Worm (Caenorhabditis elegans) whole organism, late embryonic: Measurements from ENCODE around the gene F09G2.1.

ENCODE experiments used
- K02D7.2 ChIP-seq: sonication (generic microtip); optimal IDR thresholded peaks from 2 replicates; lab custom pipeline; 2017; ENCODE audit warnings: mild to moderate bottlenecking, missing genetic modification characterization, missing compliant biosample characterization
- K09A11.1 ChIP-seq: sonication (generic microtip); optimal IDR thresholded peaks from 2 replicates; lab custom pipeline; 2017; ENCODE audit warnings: antibody characterized with exemption, mild to moderate bottlenecking, missing genetic modification characterization, missing compliant biosample characterization; ENCODE audit not compliant: insufficient read depth
- ahr-1 ChIP-seq: sonication (generic microtip); optimal IDR thresholded peaks from 2 replicates; lab custom pipeline; 2016; ENCODE audit warnings: missing genetic modification characterization, missing compliant biosample characterization
- ama-1 ChIP-seq: fragments of 150-350 bp; optimal IDR thresholded peaks from 2 replicates; lab custom pipeline; 2014
- ceh-18 ChIP-seq: sonication (generic microtip); optimal IDR thresholded peaks from 2 replicates; lab custom pipeline; 2016; ENCODE audit warnings: missing genetic modification characterization, missing compliant biosample characterization
- ceh-22 ChIP-seq: sonication (generic microtip); optimal IDR thresholded peaks from 2 replicates; lab custom pipeline; 2017; ENCODE audit warnings: missing biosample characterization, missing genetic modification characterization
- ceh-30 ChIP-seq: fragments of 150-350 bp; optimal IDR thresholded peaks from 2 replicates; lab custom pipeline; 2014; ENCODE audit warnings: missing biosample characterization, missing genetic modification characterization
- ceh-48 ChIP-seq: sonication (generic microtip); optimal IDR thresholded peaks from 2 replicates; lab custom pipeline; 2016; ENCODE audit warnings: missing genetic modification characterization, inconsistent platforms, missing compliant biosample characterization
- dmd-4 ChIP-seq: sonication (generic microtip); optimal IDR thresholded peaks from 2 replicates; lab custom pipeline; 2016; ENCODE audit warnings: borderline replicate concordance, missing genetic modification characterization, missing compliant biosample characterization
- dve-1 ChIP-seq: sonication (generic microtip); optimal IDR thresholded peaks from 2 replicates; lab custom pipeline; 2017; ENCODE audit warnings: antibody characterized with exemption, mild to moderate bottlenecking, missing genetic modification characterization, missing compliant biosample characterization
- elt-2 ChIP-seq: sonication (generic microtip); optimal IDR thresholded peaks from 2 replicates; lab custom pipeline; 2016; ENCODE audit warnings: missing genetic modification reagents, missing genetic modification characterization, missing compliant biosample characterization
- elt-4 ChIP-seq: sonication (generic microtip); optimal IDR thresholded peaks from 2 replicates; lab custom pipeline; 2016; ENCODE audit warnings: missing genetic modification characterization, missing compliant biosample characterization
- fax-1 ChIP-seq: sonication (generic microtip); optimal IDR thresholded peaks from 2 replicates; lab custom pipeline; 2016; ENCODE audit warnings: missing genotype, missing genetic modification characterization, missing compliant biosample characterization
- fkh-10 ChIP-seq: fragments of 150-350 bp; optimal IDR thresholded peaks from 2 replicates; lab custom pipeline; 2014; ENCODE audit warnings: missing biosample characterization, missing genetic modification reagents, missing genetic modification characterization
- fkh-6 ChIP-seq: sonication (generic microtip); optimal IDR thresholded peaks from 2 replicates; lab custom pipeline; 2016; ENCODE audit warnings: missing genetic modification characterization, missing compliant biosample characterization
- gmeb-2 ChIP-seq: sonication (generic microtip); optimal IDR thresholded peaks from 2 replicates; lab custom pipeline; 2016; ENCODE audit warnings: missing genetic modification characterization, inconsistent platforms, missing compliant biosample characterization
- hlh-6 ChIP-seq: sonication (generic microtip); optimal IDR thresholded peaks from 2 replicates; lab custom pipeline; 2016; ENCODE audit warnings: missing genotype, missing genetic modification characterization, missing compliant biosample characterization
- madf-2 ChIP-seq: sonication (generic microtip); optimal IDR thresholded peaks from 2 replicates; lab custom pipeline; 2017; ENCODE audit warnings: missing genetic modification characterization, missing compliant biosample characterization
- mec-3 ChIP-seq: sonication (generic microtip); optimal IDR thresholded peaks from 2 replicates; lab custom pipeline; 2016; ENCODE audit warnings: borderline replicate concordance, missing genetic modification characterization, missing compliant biosample characterization
- nfya-1 ChIP-seq: sonication (generic microtip); optimal IDR thresholded peaks from 2 replicates; lab custom pipeline; 2017; ENCODE audit warnings: missing genetic modification characterization, mild to moderate bottlenecking, missing compliant biosample characterization, antibody characterized with exemption, moderate library complexity
- nhr-11 ChIP-seq: fragments of 150-350 bp; optimal IDR thresholded peaks from 2 replicates; lab custom pipeline; 2014; ENCODE audit warnings: missing biosample characterization, missing genetic modification characterization
- npax-4 ChIP-seq: sonication (generic microtip); optimal IDR thresholded peaks from 2 replicates; lab custom pipeline; 2016; ENCODE audit warnings: missing genetic modification characterization, missing compliant biosample characterization
- odd-2 ChIP-seq: sonication (generic microtip); optimal IDR thresholded peaks from 2 replicates; lab custom pipeline; 2017; ENCODE audit warnings: antibody characterized with exemption, mild to moderate bottlenecking, missing genetic modification characterization, missing compliant biosample characterization
- pag-3 ChIP-seq: sonication (generic microtip); optimal IDR thresholded peaks from 2 replicates; lab custom pipeline; 2016; ENCODE audit warnings: missing compliant biosample characterization, missing genetic modification characterization, borderline replicate concordance
- pax-1 ChIP-seq: fragments of 150-350 bp; optimal IDR thresholded peaks from 2 replicates; lab custom pipeline; 2014; ENCODE audit warnings: missing biosample characterization, missing genetic modification characterization
- pqm-1 ChIP-seq: sonication (generic microtip); optimal IDR thresholded peaks from 2 replicates; lab custom pipeline; 2016; ENCODE audit warnings: missing genetic modification characterization, missing compliant biosample characterization
- ref-2 ChIP-seq: sonication (generic microtip); optimal IDR thresholded peaks from 2 replicates; lab custom pipeline; 2016; ENCODE audit warnings: missing genetic modification characterization, missing compliant biosample characterization
- sox-2 ChIP-seq: fragments of 200-800 bp; sonication (Bioruptor generic); IDR thresholded peaks from 2 replicates; pipeline ENCODE4 v1.3.6; 2022; ENCODE audit warnings: missing genetic modification reagents, missing genetic modification characterization, missing compliant biosample characterization
- sox-4 ChIP-seq: sonication (generic microtip); optimal IDR thresholded peaks from 2 replicates; lab custom pipeline; 2017; ENCODE audit warnings: mild to moderate bottlenecking, missing genetic modification characterization, inconsistent platforms, missing compliant biosample characterization
- syd-9 ChIP-seq: sonication (generic microtip); optimal IDR thresholded peaks from 2 replicates; lab custom pipeline; 2016; ENCODE audit warnings: mild to moderate bottlenecking, missing genetic modification characterization, moderate library complexity, missing compliant biosample characterization
- tbx-7 ChIP-seq: sonication (generic microtip); optimal IDR thresholded peaks from 2 replicates; lab custom pipeline; 2016; ENCODE audit warnings: missing genotype, missing genetic modification characterization, missing compliant biosample characterization
- ttx-3 ChIP-seq: sonication (generic microtip); optimal IDR thresholded peaks from 2 replicates; lab custom pipeline; 2016; ENCODE audit warnings: missing genetic modification reagents, missing genetic modification characterization, missing compliant biosample characterization
- unc-42 ChIP-seq: sonication (generic microtip); optimal IDR thresholded peaks from 2 replicates; lab custom pipeline; 2016; ENCODE audit warnings: missing genotype, missing genetic modification characterization, missing compliant biosample characterization
- unc-86 ChIP-seq: sonication (generic microtip); optimal IDR thresholded peaks from 2 replicates; lab custom pipeline; 2016; ENCODE audit warnings: missing genetic modification characterization, missing compliant biosample characterization
- zip-5 ChIP-seq: sonication (generic microtip); optimal IDR thresholded peaks from 2 replicates; lab custom pipeline; 2016; ENCODE audit warnings: missing genetic modification characterization, missing compliant biosample characterization
- ztf-16 ChIP-seq: sonication (generic microtip); optimal IDR thresholded peaks from 2 replicates; lab custom pipeline; 2017; ENCODE audit warnings: missing genetic modification characterization, missing compliant biosample characterization

F09G2.1 gene

ce11 chrV:7184549-7184948 lies 15.5 kb upstream of the F09G2.1 start, which contains the start of gene pitr-5:
TSS of gene pitr-5 (plus strand) at chrV:7184849.
- TF ChIP-seq zip-5 (tag; lab: Kevin White, UChicago) (no peak), fax-1 (no peak), pag-3 (no peak), odd-2 (tag; lab: Kevin White, UChicago) (no peak), pqm-1 (tag; lab: Kevin White, UChicago) (no peak), pax-1 (tag; lab: Kevin White, UChicago) (no peak), nhr-11 (no peak), madf-2 (tag; lab: Kevin White, UChicago) (no peak), dmd-4 (tag; lab: Kevin White, UChicago) (no peak), sox-2 (GFP tag; lab: Robert Waterston, UW) (no peak), fkh-10 (GFP tag; lab: Kevin White, UChicago) (no peak), ttx-3 (no peak), tbx-7 (no peak), npax-4 (tag; lab: Kevin White, UChicago) (no peak), nfya-1 (tag; lab: Kevin White, UChicago) (no peak), K02D7.2 (tag; lab: Kevin White, UChicago) (no peak)

DNA sequence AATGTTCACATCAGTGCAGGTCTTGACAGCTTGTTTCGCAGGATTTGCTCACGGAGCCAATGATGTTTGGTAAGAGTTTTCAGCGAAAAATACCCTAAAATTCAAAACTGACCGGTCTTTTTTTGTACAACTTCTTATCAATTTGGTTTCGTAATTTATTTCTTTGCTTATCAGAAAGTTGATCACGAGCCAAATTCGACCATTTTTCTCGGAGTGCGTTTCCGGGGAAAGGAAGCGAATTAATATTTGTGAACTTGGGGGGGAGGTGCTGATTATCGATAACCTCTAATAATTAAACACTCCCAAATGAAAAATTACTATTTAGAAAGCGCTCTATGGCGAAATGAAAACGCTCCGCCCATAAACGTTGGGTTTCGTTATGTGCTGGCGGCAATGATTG lies 13.4 kb upstream of the F09G2.1 start:
- TF ChIP-seq npax-4 (tag; lab: Kevin White, UChicago) = no peak
- no peak for TF ChIP-seq sox-4
- no peak for TF ChIP-seq gmeb-2
- no peak for TF ChIP-seq ref-2 (tag; lab: Kevin White, UChicago)
- no peak for TF ChIP-seq ama-1 (lab: Kevin White, UChicago)
- no peak for TF ChIP-seq odd-2 (tag; lab: Kevin White, UChicago)
- TF ChIP-seq ceh-48 = no peak
- no peak for TF ChIP-seq nfya-1 (tag; lab: Kevin White, UChicago)
- no peak for TF ChIP-seq ztf-16 (tag; lab: Kevin White, UChicago)

- TF ChIP-seq ama-1 (lab: Kevin White, UChicago) = no peak
- TF ChIP-seq unc-42 (tag; lab: Kevin White, UChicago) = no peak
- TF ChIP-seq gmeb-2 = no peak
- TF ChIP-seq dve-1 (tag; lab: Kevin White, UChicago) = no peak
- TF ChIP-seq elt-4 (tag; lab: Kevin White, UChicago) = no peak
- TF ChIP-seq ceh-30 (tag; lab: Kevin White, UChicago) = no peak
- TF ChIP-seq fkh-6 (tag; lab: Kevin White, UChicago) = no peak
- no peak for TF ChIP-seq nhr-11
- no peak for TF ChIP-seq ceh-22 (tag; lab: Kevin White, UChicago)
- TF ChIP-seq hlh-6 (tag; lab: Kevin White, UChicago) = no peak
- TF ChIP-seq unc-86 (tag; lab: Kevin White, UChicago) = no peak
- no peak for TF ChIP-seq syd-9
Measured at ce11 chrV:7187295-7187694, 12.7 kb upstream of the F09G2.1 start.

DNA sequence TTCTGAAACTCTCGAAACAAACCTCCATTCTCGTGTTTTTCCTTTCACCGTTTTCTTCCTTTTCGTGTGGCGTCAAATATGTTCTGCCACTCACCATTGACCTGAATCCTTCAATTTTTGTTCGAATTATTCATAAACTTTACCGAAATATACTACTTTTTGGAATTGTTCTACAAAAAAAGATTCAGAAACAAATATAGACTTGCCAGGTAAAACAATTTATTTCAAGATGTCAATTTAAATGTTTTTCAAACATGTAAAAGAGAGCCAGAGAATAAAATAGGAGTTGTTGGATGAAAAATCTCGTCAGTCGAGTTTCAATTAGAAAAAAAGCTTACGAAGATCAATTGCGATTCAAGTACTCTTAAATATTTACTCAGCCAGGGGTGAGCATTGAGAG lies 6.5 kb upstream of the F09G2.1 start, which contains the start of gene F09G2.8:
TSS of gene F09G2.8 (minus strand) at position 101 of the 400 bp plus-strand sequence.
- TF ChIP-seq pax-1 (tag; lab: Kevin White, UChicago) (no peak), ttx-3 (no peak), K09A11.1 (no peak), ceh-18 (tag; lab: Kevin White, UChicago) (no peak), fkh-6 (tag; lab: Kevin White, UChicago) (no peak), ceh-30 (tag; lab: Kevin White, UChicago) (no peak), ahr-1 (tag; lab: Kevin White, UChicago) (no peak), mec-3 (tag; lab: Kevin White, UChicago) (no peak), fkh-10 (GFP tag; lab: Kevin White, UChicago) (no peak), elt-2 (tag; lab: Kevin White, UChicago) (no peak), gmeb-2 (no peak), hlh-6 (tag; lab: Kevin White, UChicago) (no peak)
